Worm (Caenorhabditis elegans): ENCODE data around the gene tsen-2.

DNA sequence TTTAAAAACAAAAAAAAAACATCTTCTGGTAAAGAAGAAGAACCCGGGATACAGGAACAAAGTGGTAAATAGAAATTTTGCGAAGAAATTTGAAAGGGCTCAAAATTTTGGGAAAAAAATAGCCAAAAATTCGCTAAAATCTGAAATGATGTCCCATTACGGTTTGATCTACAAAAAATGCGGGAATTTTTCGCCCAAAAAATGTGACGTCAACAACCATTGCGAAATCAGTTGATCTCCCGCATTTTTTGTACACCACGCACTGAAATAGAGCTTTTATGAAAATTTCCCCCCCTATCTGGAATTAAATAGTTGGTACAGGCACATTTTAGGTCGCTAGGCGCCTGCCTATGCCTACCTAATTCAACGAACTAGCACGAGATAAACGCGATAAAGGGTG is 48.5 kb downstream of the tsen-2 start:
- TF ChIP-seq W03F9.2 (tag; optimal IDR thresholded peaks at IDR 0.05) = no peak
- TF ChIP-seq dao-5 (tag; optimal IDR thresholded peaks at IDR 0.05) = no peak
- no peak for TF ChIP-seq him-1 (tag; optimal IDR thresholded peaks at IDR 0.05)
